Fruit fly (Drosophila melanogaster) whole organism, embryonic: Measurements from ENCODE around the gene CG7272.

Source experiments
- Adf1 ChIP-seq: fragments of 200-800 bp; sonication (Bioruptor generic); IDR thresholded peaks from 2 replicates; pipeline ENCODE4 v1.3.6; 2022; ENCODE audit warnings: missing biosample characterization, missing genetic modification characterization
- Antp ChIP-seq: fragments of 200-800 bp; sonication (Bioruptor generic); optimal IDR thresholded peaks from 3 replicates; lab custom pipeline; 2016; ENCODE audit warnings: missing biosample characterization, missing genetic modification characterization
- CG10274 ChIP-seq: fragments of 200-800 bp; sonication (Bioruptor generic); optimal IDR thresholded peaks from 3 replicates; lab custom pipeline; 2017; ENCODE audit warnings: missing biosample characterization, mild to moderate bottlenecking, missing genetic modification characterization
- CG12071 ChIP-seq: fragments of 200-800 bp; sonication (Bioruptor generic); optimal IDR thresholded peaks from 3 replicates; lab custom pipeline; 2018; ENCODE audit warnings: missing biosample characterization, mild to moderate bottlenecking, missing genetic modification characterization
- CG12659 ChIP-seq: fragments of 200-800 bp; sonication (Bioruptor generic); optimal IDR thresholded peaks from 3 replicates; lab custom pipeline; 2017; ENCODE audit warnings: mild to moderate bottlenecking, missing biosample characterization, missing genetic modification reagents, missing genetic modification characterization
- CG13775 ChIP-seq: fragments of 200-800 bp; sonication (Bioruptor generic); optimal IDR thresholded peaks from 3 replicates; lab custom pipeline; 2017; ENCODE audit warnings: missing biosample characterization, mild to moderate bottlenecking, missing genetic modification characterization
- CG17328 ChIP-seq: fragments of 200-800 bp; sonication (Bioruptor generic); IDR thresholded peaks from 2 replicates; pipeline ENCODE4 v1.3.6; 2022; ENCODE audit warnings: missing biosample characterization, missing genetic modification characterization
- CG2116 ChIP-seq: fragments of 200-800 bp; sonication (Bioruptor generic); optimal IDR thresholded peaks from 3 replicates; lab custom pipeline; 2018; ENCODE audit warnings: missing biosample characterization, mild to moderate bottlenecking, missing genetic modification characterization
- CG2120 ChIP-seq: fragments of 200-800 bp; sonication (Bioruptor generic); optimal IDR thresholded peaks from 3 replicates; lab custom pipeline; 2016; ENCODE audit warnings: missing biosample characterization, missing genetic modification characterization
- CG42726 ChIP-seq: fragments of 200-800 bp; sonication (Bioruptor generic); IDR thresholded peaks from 2 replicates; pipeline ENCODE4 v1.3.6; 2022; ENCODE audit warnings: missing biosample characterization, missing genetic modification characterization; ENCODE audit not compliant: partially characterized antibody
- CG6175 ChIP-seq: fragments of 200-800 bp; sonication (Bioruptor generic); IDR thresholded peaks from 3 replicates; pipeline ENCODE4 v1.3.6; 2022; ENCODE audit warnings: missing biosample characterization, missing genetic modification characterization
- CG8281 ChIP-seq: fragments of 200-800 bp; sonication (Bioruptor generic); optimal IDR thresholded peaks from 2 replicates; lab custom pipeline; 2018; ENCODE audit warnings: missing biosample characterization, mild to moderate bottlenecking, missing genetic modification characterization, moderate library complexity
- CG8290 ChIP-seq, 3 experiments: fragments of 200-800 bp; sonication (Bioruptor generic); optimal IDR thresholded peaks; 2 replicates each; lab custom pipeline; 2016 to 2019; ENCODE audit warnings: missing biosample characterization in 3 of 3, missing genetic modification characterization in 3 of 3, mild to moderate bottlenecking in 2 of 3, moderate library complexity in 1 of 3
- CG8359 ChIP-seq: fragments of 200-800 bp; sonication (Bioruptor generic); optimal IDR thresholded peaks from 2 replicates; lab custom pipeline; 2017; ENCODE audit warnings: missing biosample characterization, mild to moderate bottlenecking, missing genetic modification characterization, borderline replicate concordance
- CHES-1-like ChIP-seq: fragments of 200-800 bp; sonication (Bioruptor generic); optimal IDR thresholded peaks from 2 replicates; lab custom pipeline; 2016; ENCODE audit warnings: missing biosample characterization, missing genetic modification characterization
- Dbx ChIP-seq: fragments of 200-800 bp; sonication (Bioruptor generic); IDR thresholded peaks from 3 replicates; pipeline ENCODE4 v1.3.6; 2022; ENCODE audit warnings: missing biosample characterization, missing genetic modification characterization
- Dref ChIP-seq: fragments of 200-800 bp; sonication (Bioruptor generic); IDR thresholded peaks from 2 replicates; pipeline ENCODE4 v1.3.6; 2022; ENCODE audit warnings: missing biosample characterization, missing genetic modification characterization
- E2f1 ChIP-seq: fragments of 200-800 bp; sonication (Bioruptor generic); IDR thresholded peaks from 2 replicates; pipeline ENCODE4 v1.3.6; 2022; ENCODE audit warnings: missing biosample characterization, missing genetic modification characterization
- Ets97D ChIP-seq: fragments of 200-800 bp; sonication (Bioruptor generic); optimal IDR thresholded peaks from 3 replicates; lab custom pipeline; 2016; ENCODE audit warnings: missing biosample characterization, missing genetic modification characterization
- Fer2 ChIP-seq: fragments of 200-800 bp; sonication (Bioruptor generic); optimal IDR thresholded peaks from 2 replicates; lab custom pipeline; 2018; ENCODE audit warnings: missing biosample characterization, mild to moderate bottlenecking, missing genetic modification characterization, moderate library complexity
- HmgZ ChIP-seq: fragments of 200-800 bp; sonication (Bioruptor generic); optimal IDR thresholded peaks from 2 replicates; lab custom pipeline; 2018; ENCODE audit warnings: missing biosample characterization, mild to moderate bottlenecking, missing genetic modification characterization
- Meics ChIP-seq: fragments of 200-800 bp; sonication (Bioruptor generic); optimal IDR thresholded peaks from 2 replicates; lab custom pipeline; 2017; ENCODE audit warnings: missing biosample characterization, mild to moderate bottlenecking, missing genetic modification characterization
- PHDP ChIP-seq: fragments of 200-800 bp; sonication (Bioruptor generic); optimal IDR thresholded peaks from 3 replicates; lab custom pipeline; 2018; ENCODE audit warnings: missing biosample characterization, mild to moderate bottlenecking, missing genetic modification characterization, moderate library complexity
- Side ChIP-seq: fragments of 200-800 bp; sonication (Bioruptor generic); optimal IDR thresholded peaks from 2 replicates; lab custom pipeline; 2016; ENCODE audit warnings: missing biosample characterization, missing genetic modification characterization
- Sox102F ChIP-seq: fragments of 200-800 bp; sonication (Bioruptor generic); optimal IDR thresholded peaks from 2 replicates; lab custom pipeline; 2018; ENCODE audit warnings: missing biosample characterization, mild to moderate bottlenecking, missing genetic modification characterization, moderate library complexity
- Sry-δ ChIP-seq: fragments of 200-800 bp; sonication (Bioruptor generic); optimal IDR thresholded peaks from 2 replicates; lab custom pipeline; 2016; ENCODE audit warnings: missing biosample characterization, missing genetic modification characterization
- Xrp1 ChIP-seq: fragments of 200-800 bp; sonication (Bioruptor generic); IDR thresholded peaks from 2 replicates; pipeline ENCODE4 v1.3.6; 2022; ENCODE audit warnings: missing biosample characterization, missing genetic modification characterization
- abd-A ChIP-seq: fragments of 200-800 bp; sonication (Bioruptor generic); optimal IDR thresholded peaks from 3 replicates; lab custom pipeline; 2019; ENCODE audit warnings: missing biosample characterization, mild to moderate bottlenecking, missing genetic modification characterization, moderate library complexity
- ap ChIP-seq: fragments of 200-800 bp; sonication (Bioruptor generic); IDR thresholded peaks from 2 replicates; pipeline ENCODE4 v1.3.6; 2022; ENCODE audit warnings: missing biosample characterization, missing genetic modification characterization
- ara ChIP-seq: fragments of 200-800 bp; sonication (Bioruptor generic); IDR thresholded peaks from 2 replicates; pipeline ENCODE4 v1.3.6; 2022; ENCODE audit warnings: missing biosample characterization, missing genetic modification characterization
- crol ChIP-seq: fragments of 200-800 bp; sonication (Bioruptor generic); IDR thresholded peaks from 2 replicates; pipeline ENCODE4 v1.3.6; 2022; ENCODE audit warnings: missing biosample characterization, missing genetic modification characterization
- da ChIP-seq: fragments of 200-800 bp; sonication (Bioruptor generic); optimal IDR thresholded peaks from 2 replicates; lab custom pipeline; 2016; ENCODE audit warnings: missing biosample characterization, missing genetic modification characterization
- ftz-f1 ChIP-seq: fragments of 200-800 bp; sonication (Bioruptor generic); optimal IDR thresholded peaks from 2 replicates; lab custom pipeline; 2016; ENCODE audit warnings: missing biosample characterization, missing genetic modification characterization
- gem ChIP-seq: fragments of 200-800 bp; sonication (Bioruptor generic); optimal IDR thresholded peaks from 2 replicates; lab custom pipeline; 2019; ENCODE audit warnings: missing biosample characterization, mild to moderate bottlenecking, missing genetic modification characterization, moderate library complexity
- gt ChIP-seq: fragments of 200-800 bp; sonication (Bioruptor generic); IDR thresholded peaks from 2 replicates; pipeline ENCODE4 v1.3.6; 2022; ENCODE audit warnings: missing biosample characterization, missing genetic modification characterization
- hkb ChIP-seq, 2 experiments: fragments of 200-800 bp in 1 of 2; fragments of >200 bp in 1 of 2; sonication (Bioruptor generic) in 1 of 2; IDR thresholded peaks in 1 of 2; optimal IDR thresholded peaks in 1 of 2; 2 replicates each; pipeline versions ENCODE4 v1.3.6 to Lab custom; 2017 to 2022; ENCODE audit warnings: missing biosample characterization in 1 of 2, missing genetic modification characterization in 1 of 2
- jigr1 ChIP-seq: fragments of 200-800 bp; sonication (Bioruptor generic); IDR thresholded peaks from 3 replicates; pipeline ENCODE4 v1.3.6; 2022; ENCODE audit warnings: missing biosample characterization, missing genetic modification characterization
- jumu ChIP-seq: fragments of 200-800 bp; sonication (Bioruptor generic); optimal IDR thresholded peaks from 3 replicates; lab custom pipeline; 2016; ENCODE audit warnings: missing biosample characterization, missing genetic modification characterization
- kni ChIP-seq: fragments of 200-800 bp; sonication (Bioruptor generic); optimal IDR thresholded peaks from 3 replicates; lab custom pipeline; 2017; ENCODE audit warnings: mild to moderate bottlenecking, missing biosample characterization, missing genetic modification reagents, missing genetic modification characterization
- lab ChIP-seq: fragments of 200-800 bp; sonication (Bioruptor generic); optimal IDR thresholded peaks from 3 replicates; lab custom pipeline; 2017; ENCODE audit warnings: missing biosample characterization, missing genetic modification characterization, mild to moderate bottlenecking, moderate library complexity, missing genetic modification reagents
- lmd ChIP-seq: fragments of 200-800 bp; sonication (Bioruptor generic); IDR thresholded peaks from 2 replicates; pipeline ENCODE4 v1.3.6; 2022; ENCODE audit warnings: missing biosample characterization, missing genetic modification characterization
- pros ChIP-seq: fragments of 200-800 bp; sonication (Bioruptor generic); optimal IDR thresholded peaks from 3 replicates; lab custom pipeline; 2019; ENCODE audit warnings: missing biosample characterization, mild to moderate bottlenecking, missing genetic modification characterization, moderate library complexity
- sd ChIP-seq: fragments of 200-800 bp; sonication (Bioruptor generic); optimal IDR thresholded peaks from 3 replicates; lab custom pipeline; 2018; ENCODE audit warnings: missing biosample characterization, mild to moderate bottlenecking, missing genetic modification characterization, moderate library complexity
- stwl ChIP-seq: fragments of 200-800 bp; sonication (Bioruptor generic); optimal IDR thresholded peaks from 3 replicates; lab custom pipeline; 2018; ENCODE audit warnings: missing biosample characterization, mild to moderate bottlenecking, missing genetic modification characterization, moderate library complexity
- unc-4 ChIP-seq: fragments of 200-800 bp; sonication (Bioruptor generic); IDR thresholded peaks from 2 replicates; pipeline ENCODE4 v1.3.6; 2022; ENCODE audit warnings: missing biosample characterization, missing genetic modification characterization; ENCODE audit not compliant: partially characterized antibody
- vnd ChIP-seq: fragments of 200-800 bp; sonication (Bioruptor generic); IDR thresholded peaks from 3 replicates; pipeline ENCODE4 v1.3.6; 2022; ENCODE audit warnings: missing biosample characterization, missing genetic modification characterization; ENCODE audit not compliant: partially characterized antibody

Gene CG7272

DNA sequence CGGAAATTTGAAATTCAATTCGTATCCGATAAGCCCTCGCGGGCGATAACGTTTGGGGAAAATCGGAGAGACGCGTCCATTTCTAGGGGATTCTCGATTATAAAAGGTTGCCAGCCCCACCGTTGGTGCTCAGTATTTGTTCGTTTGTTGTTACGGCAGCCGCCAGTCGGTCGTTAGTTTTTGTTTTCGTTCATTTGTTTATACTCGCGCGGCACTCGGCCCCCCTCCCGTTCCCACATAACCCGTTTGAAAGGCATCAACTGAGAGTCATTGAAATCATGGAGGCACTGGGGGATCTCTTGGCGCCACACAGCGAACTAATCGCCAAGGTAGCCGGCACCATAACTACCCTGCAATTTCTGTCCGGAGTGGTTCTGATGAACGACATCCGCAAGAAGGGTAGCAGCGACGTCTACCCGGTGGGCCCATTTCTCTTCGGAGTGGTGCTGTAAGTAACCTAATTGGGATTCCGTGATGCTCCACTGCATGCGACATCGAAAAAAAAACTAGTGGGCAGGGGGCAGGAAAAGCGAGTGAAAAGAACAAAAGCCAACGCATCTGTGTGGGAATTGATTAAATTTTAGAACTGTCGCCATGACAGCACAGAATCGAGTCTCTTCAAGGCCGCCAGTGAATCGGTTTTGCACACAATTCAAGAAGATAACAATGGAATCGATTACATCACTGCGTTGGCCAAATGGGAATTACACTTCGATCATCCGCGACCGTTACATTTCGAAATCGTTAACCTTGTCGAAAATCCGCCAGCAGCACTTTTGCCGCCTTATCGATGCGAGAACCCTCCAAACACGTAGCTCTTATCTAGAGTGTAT, at the start of gene CG7272 (continued):
- TF ChIP-seq Sry-δ (GFP tag; lab: Kevin White, UChicago), result peak; percentile 53
- no peak for TF ChIP-seq CG8359 (GFP tag; lab: Kevin White, UChicago)
- peak; percentile 29 for TF ChIP-seq CG10274 (GFP tag; lab: Kevin White, UChicago)
- TF ChIP-seq jigr1 (GFP tag; lab: Robert Waterston, UW), result no peak
- peak; percentile 55 for TF ChIP-seq abd-A
- TF ChIP-seq gem (tag; lab: Kevin White, UChicago), result peak; percentile 10
- TF ChIP-seq pros (GFP tag; lab: Kevin White, UChicago), result peak; percentile 23
- TF ChIP-seq Dref (GFP tag; lab: Robert Waterston, UW), result peak; percentile 87
- no peak for TF ChIP-seq CG42726 (GFP tag; lab: Robert Waterston, UW)
- TF ChIP-seq CG12659 (GFP tag; lab: Kevin White, UChicago), result peak; percentile 38
- TF ChIP-seq Adf1 (GFP tag; lab: Robert Waterston, UW), result peak; percentile 37; the same call in 1 of the 2 replicates
- peak; percentile 69; the same call in 2 of the 3 replicates for TF ChIP-seq Dbx (GFP tag; lab: Robert Waterston, UW)
- no peak for TF ChIP-seq CG8281 (tag; lab: Kevin White, UChicago)
- no peak for TF ChIP-seq ara (GFP tag; lab: Robert Waterston, UW)
- peak; percentile 32; the same call in 1 of the 2 replicates for TF ChIP-seq Xrp1
- peak; percentile 17 for TF ChIP-seq stwl (tag; lab: Kevin White, UChicago)
- TF ChIP-seq lab (GFP tag; lab: Kevin White, UChicago), result peak; percentile 44
- peak; percentile 36; the same call in 1 of the 2 replicates for TF ChIP-seq E2f1 (GFP tag; lab: Robert Waterston, UW)
- TF ChIP-seq sd, result peak; percentile 36
- peak; percentile 18 for TF ChIP-seq Ets97D (GFP tag; lab: Kevin White, UChicago)
- TF ChIP-seq CG6175 (GFP tag; lab: Robert Waterston, UW), result 0 out of 3 replicates have a peak, but pooled peaks have one; percentile 22
- no peak for TF ChIP-seq CG17328 (GFP tag; lab: Robert Waterston, UW)
- peak; percentile 28; the same call in 1 of the 2 replicates for TF ChIP-seq lmd (GFP tag; lab: Robert Waterston, UW)
- no peak for TF ChIP-seq Fer2 (tag; lab: Kevin White, UChicago)
- TF ChIP-seq CG8290 (GFP tag; optimal IDR thresholded peaks at IDR 0.05; lab: Kevin White, UChicago), result no peak
- peak in 1 of 2 experiments; percentile 63 for TF ChIP-seq CG8290 (tag; optimal IDR thresholded peaks at IDR 0.05; lab: Kevin White, UChicago)
- TF ChIP-seq CHES-1-like (GFP tag; lab: Kevin White, UChicago), result peak; percentile 11
- TF ChIP-seq vnd, result peak; percentile 39; the same call in 2 of the 3 replicates
- no peak for TF ChIP-seq ap (GFP tag; lab: Robert Waterston, UW)
- TF ChIP-seq CG13775 (GFP tag; lab: Kevin White, UChicago), result peak; percentile 0
- TF ChIP-seq Sox102F (GFP tag; lab: Kevin White, UChicago), result no peak
- TF ChIP-seq Meics, result peak; percentile 26
- no peak for TF ChIP-seq hkb (optimal IDR thresholded peaks at IDR 0.05; lab: Kevin White, UChicago)
- 0 out of 2 replicates have a peak, but pooled peaks have one; percentile 32 for TF ChIP-seq hkb (GFP tag; IDR thresholded peaks at IDR 0.05; lab: Robert Waterston, UW)
- peak; percentile 84 for TF ChIP-seq ftz-f1 (GFP tag; lab: Kevin White, UChicago)
- TF ChIP-seq HmgZ (tag; lab: Kevin White, UChicago), result peak; percentile 65
- no peak for TF ChIP-seq da (GFP tag; lab: Kevin White, UChicago)
- TF ChIP-seq kni, result peak; percentile 60
- peak; percentile 49 for TF ChIP-seq CG2120 (GFP tag; lab: Kevin White, UChicago)
- peak; percentile 62 for TF ChIP-seq CG2116
- no peak for TF ChIP-seq jumu
- peak; percentile 51 for TF ChIP-seq unc-4 (GFP tag; lab: Robert Waterston, UW)
- TF ChIP-seq crol, result peak; percentile 86
- peak; percentile 5 for TF ChIP-seq CG12071 (GFP tag; lab: Kevin White, UChicago)
- TF ChIP-seq PHDP (tag; lab: Kevin White, UChicago), result no peak
- TF ChIP-seq Antp (GFP tag; lab: Kevin White, UChicago), result peak; percentile 6
- no peak for TF ChIP-seq Side (GFP tag; lab: Kevin White, UChicago)
- TF ChIP-seq gt (GFP tag; lab: Robert Waterston, UW), result no peak
